Worm (Caenorhabditis elegans) whole organism, L4/young adult: Measurements from ENCODE around the gene srw-53.

Experiments
- W03F9.2 ChIP-seq: fragments of 150-350 bp; optimal IDR thresholded peaks from 2 replicates; lab custom pipeline; 2014; ENCODE audit warnings: missing biosample characterization, missing genetic modification characterization
- him-1 ChIP-seq: sonication (generic microtip); optimal IDR thresholded peaks from 2 replicates; lab custom pipeline; 2016; ENCODE audit warnings: missing genotype, missing genetic modification reagents, missing genetic modification characterization, missing compliant biosample characterization

ce11 chrV:15924307-15924706, 18.9 kb upstream of the srw-53 start, which contains the start of gene nhr-108:
- TF ChIP-seq W03F9.2 (tag; lab: Kevin White, UChicago) (no peak), him-1 (no peak)
